Fruit fly (Drosophila melanogaster): ENCODE data around the gene CG43392.

CG43392 gene

DNA sequence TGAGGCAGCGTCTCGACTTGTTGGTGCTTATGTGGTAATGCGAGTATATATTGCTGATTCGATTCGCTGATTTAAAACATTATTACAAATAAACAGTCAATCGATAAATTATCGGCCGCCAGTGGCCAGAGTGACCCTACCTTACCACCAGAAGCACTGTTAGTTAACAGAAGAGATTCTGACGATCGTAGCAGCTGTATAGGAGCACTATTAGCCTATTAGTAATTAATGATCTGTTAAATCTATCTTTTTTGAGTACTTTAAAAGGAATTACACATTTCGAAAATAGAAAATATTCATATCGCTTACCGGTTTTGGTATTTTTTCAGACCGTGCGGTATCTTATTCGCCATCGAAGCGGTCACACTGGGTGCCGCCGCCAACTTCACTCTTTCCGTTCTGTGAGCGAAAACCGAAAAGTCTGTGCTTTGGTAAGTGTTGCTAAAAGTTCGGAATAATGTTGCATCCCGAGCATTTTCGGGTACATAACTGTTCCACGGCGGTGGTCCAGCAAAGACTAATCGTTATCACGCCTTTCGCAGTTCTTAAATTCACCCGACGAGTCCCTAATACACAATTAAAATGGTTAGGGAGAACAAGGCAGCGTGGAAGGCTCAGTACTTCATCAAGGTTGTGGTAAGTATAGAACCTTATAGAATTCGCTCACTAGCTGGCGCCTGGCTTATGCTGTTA, 46.3 kb upstream of the CG43392 start, which contains the start of the genes CG7130 and RpLP0 (continued):
- peak; percentile 11; the same call in 1 of the 2 replicates for TF ChIP-seq Ravus (GFP tag; IDR thresholded peaks at IDR 0.05)
- TF ChIP-seq mam (GFP tag; optimal IDR thresholded peaks at IDR 0.05), result peak; percentile 78
- peak; percentile 64 for TF ChIP-seq Doc2 (GFP tag; IDR thresholded peaks at IDR 0.05)
- TF ChIP-seq Fer3 (tag; optimal IDR thresholded peaks at IDR 0.05), result peak; percentile 93
- peak; percentile 50; the same call in 1 of the 2 replicates for TF ChIP-seq Poxn (GFP tag; IDR thresholded peaks at IDR 0.05)
- peak; percentile 58; the same call in 1 of the 2 replicates for TF ChIP-seq rib (GFP tag; IDR thresholded peaks at IDR 0.05)
- TF ChIP-seq CG2678 (tag; optimal IDR thresholded peaks at IDR 0.05), result peak; percentile 85
- TF ChIP-seq NfI (GFP tag; optimal IDR thresholded peaks at IDR 0.05), result peak; percentile 97
- TF ChIP-seq CG7357 (GFP tag; IDR thresholded peaks at IDR 0.05), result no peak
- TF ChIP-seq knrl (GFP tag; IDR thresholded peaks at IDR 0.05; ENCODE audit: partially characterized antibody), result peak; percentile 65
- peak; percentile 91 for TF ChIP-seq phol (tag; optimal IDR thresholded peaks at IDR 0.05)
- peak; percentile 59 for TF ChIP-seq CG15696 (tag; optimal IDR thresholded peaks at IDR 0.05)
- TF ChIP-seq CG3995 (GFP tag; optimal IDR thresholded peaks at IDR 0.05), result peak; percentile 81
- 0 out of 2 replicates have a peak, but pooled peaks have one; percentile 42 for TF ChIP-seq crol (GFP tag; IDR thresholded peaks at IDR 0.05)
- peak; percentile 82 for TF ChIP-seq Six4 (GFP tag; optimal IDR thresholded peaks at IDR 0.05)
- peak; percentile 74 for TF ChIP-seq fd96Cb (tag; optimal IDR thresholded peaks at IDR 0.05)
- peak; percentile 93 for TF ChIP-seq CG2875 (GFP tag; optimal IDR thresholded peaks at IDR 0.05)
- TF ChIP-seq CG9932 (GFP tag; IDR thresholded peaks at IDR 0.05), result peak; percentile 75
- peak; percentile 90 for TF ChIP-seq Dad (GFP tag; optimal IDR thresholded peaks at IDR 0.05)
- TF ChIP-seq CG11456 (GFP tag; IDR thresholded peaks at IDR 0.05), result peak; percentile 94
- TF ChIP-seq Spps (tag; optimal IDR thresholded peaks at IDR 0.05), result peak; percentile 85
- TF ChIP-seq CG16813 (GFP tag; IDR thresholded peaks at IDR 0.05; ENCODE audit: partially characterized antibody), result peak; percentile 66
- peak; percentile 38 for TF ChIP-seq Kr (GFP tag; optimal IDR thresholded peaks at IDR 0.05)
- peak; percentile 82 for TF ChIP-seq Ptx1 (GFP tag; IDR thresholded peaks at IDR 0.05)
- TF ChIP-seq psq (GFP tag; optimal IDR thresholded peaks at IDR 0.05), result peak; percentile 64
- peak; percentile 99 for TF ChIP-seq YL-1 (GFP tag; optimal IDR thresholded peaks at IDR 0.05)
- TF ChIP-seq run (tag; optimal IDR thresholded peaks at IDR 0.05), result peak; percentile 78
- TF ChIP-seq pfk (GFP tag; optimal IDR thresholded peaks at IDR 0.05), result peak; percentile 79
- TF ChIP-seq Hmx (GFP tag; optimal IDR thresholded peaks at IDR 0.05), result no peak
- peak; percentile 90 for TF ChIP-seq CG12391 (tag; optimal IDR thresholded peaks at IDR 0.05)
- TF ChIP-seq CG6683 (GFP tag; optimal IDR thresholded peaks at IDR 0.05), result peak; percentile 89
- no peak for TF ChIP-seq CG8478 (optimal IDR thresholded peaks at IDR 0.05)
- TF ChIP-seq hkb (optimal IDR thresholded peaks at IDR 0.05), result peak; percentile 51
- peak; percentile 88 for TF ChIP-seq hkb (GFP tag; IDR thresholded peaks at IDR 0.05)
- 0 out of 3 replicates have a peak, but pooled peaks have one; percentile 18 for TF ChIP-seq z (GFP tag; IDR thresholded peaks at IDR 0.05)
- peak; percentile 99 for TF ChIP-seq Mes4 (GFP tag; optimal IDR thresholded peaks at IDR 0.05)
- peak; percentile 52 for TF ChIP-seq wor (GFP tag; IDR thresholded peaks at IDR 0.05)
- TF ChIP-seq Lpt (GFP tag; optimal IDR thresholded peaks at IDR 0.05), result no peak
- peak; percentile 91 for TF ChIP-seq zfh1 (GFP tag; IDR thresholded peaks at IDR 0.05)
- peak; percentile 80 for TF ChIP-seq tx (GFP tag; optimal IDR thresholded peaks at IDR 0.05)
- peak; percentile 81 for TF ChIP-seq CG18262 (tag; optimal IDR thresholded peaks at IDR 0.05)
- peak; percentile 83 for TF ChIP-seq CG7786 (GFP tag; optimal IDR thresholded peaks at IDR 0.05)
- peak; percentile 96 for TF ChIP-seq BtbVII (GFP tag; optimal IDR thresholded peaks at IDR 0.05)
- peak; percentile 81 for TF ChIP-seq CG2120 (GFP tag; optimal IDR thresholded peaks at IDR 0.05)
- peak; percentile 88 for TF ChIP-seq CG8290 (GFP tag; optimal IDR thresholded peaks at IDR 0.05)
- TF ChIP-seq CG8290 (tag; optimal IDR thresholded peaks at IDR 0.05), result peak; percentile 92 to 95
- TF ChIP-seq ro (GFP tag; IDR thresholded peaks at IDR 0.05), result peak; percentile 11; the same call in 1 of the 2 replicates
- peak; percentile 61 for TF ChIP-seq Deaf1 (tag; optimal IDR thresholded peaks at IDR 0.05)
- peak; percentile 64 for TF ChIP-seq Scr (GFP tag; IDR thresholded peaks at IDR 0.05; ENCODE audit: partially characterized antibody)
- TF ChIP-seq ara (GFP tag; IDR thresholded peaks at IDR 0.05), result peak; percentile 76
- peak; percentile 83 for TF ChIP-seq so (GFP tag; IDR thresholded peaks at IDR 0.05)

All from whole organism, embryonic.